Worm (Caenorhabditis elegans): Measurements from ENCODE around the gene ipla-3.

ipla-3 gene

ce11 chrV:20685383-20685782 is 43.7 kb downstream of the ipla-3 start, which contains the start of gene klf-2:
Gene klf-2, plus strand, starts transcription at chrV:20685683.
- TF ChIP-seq F57C9.4 (tag; optimal IDR thresholded peaks at IDR 0.05) (no peak), chd-7 (tag; optimal IDR thresholded peaks at IDR 0.05) (no peak)

DNA sequence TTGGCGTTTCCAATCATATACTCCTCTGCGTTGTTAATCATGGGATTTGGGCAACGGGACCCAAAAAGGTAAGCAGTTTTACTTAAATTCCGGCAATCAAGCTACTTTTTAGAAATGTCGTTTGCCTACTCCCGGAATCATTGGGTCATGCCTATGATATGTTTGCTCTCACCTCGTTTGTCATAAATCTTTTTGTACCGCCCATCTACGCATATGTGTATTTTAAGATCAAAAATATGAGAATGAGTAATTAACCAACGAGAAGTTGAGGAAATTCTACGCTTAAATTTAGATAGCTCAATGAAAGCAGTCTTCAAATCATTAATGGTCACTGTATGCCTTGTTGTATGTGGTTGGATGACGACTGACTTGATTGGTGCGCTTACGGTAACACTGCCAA is 46.8 kb downstream of the ipla-3 start:
- no peak for TF ChIP-seq ceh-91 (GFP tag; IDR thresholded peaks at IDR 0.05)

DNA sequence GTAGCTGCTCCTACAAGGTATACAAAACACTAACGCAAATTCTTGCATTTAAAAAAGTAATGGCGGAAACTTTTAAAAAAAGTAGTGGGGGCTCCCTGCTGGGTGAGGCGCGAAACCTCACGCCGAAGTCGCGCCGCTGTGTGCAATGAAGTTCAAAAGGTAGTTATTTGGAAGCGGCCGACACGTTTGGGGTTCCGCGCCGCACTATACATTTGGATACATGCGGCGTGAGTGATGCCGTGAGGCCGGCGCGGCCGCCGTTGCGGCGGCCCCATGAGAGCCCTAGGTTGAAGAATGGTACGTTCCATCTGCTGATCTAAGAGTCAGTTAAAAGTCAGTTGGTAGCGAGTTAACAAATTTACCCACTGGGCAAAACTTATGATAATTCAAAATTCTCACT is 47.2 kb downstream of the ipla-3 start:
- TF ChIP-seq madf-6 (GFP tag; IDR thresholded peaks at IDR 0.05), result no peak; the same call in 1 of the 2 replicates
- no peak for TF ChIP-seq B0261.1 (tag; optimal IDR thresholded peaks at IDR 0.05)
- no peak for TF ChIP-seq ztf-25 (GFP tag; IDR thresholded peaks at IDR 0.05)
- peak; percentile 23; the same call in 1 of the 2 replicates for TF ChIP-seq hmg-1.2 (GFP tag; IDR thresholded peaks at IDR 0.05)
- TF ChIP-seq snpc-4 (GFP tag; optimal IDR thresholded peaks at IDR 0.05), result peak; percentile 38
- TF ChIP-seq snpc-4 (tag; optimal IDR thresholded peaks at IDR 0.05), result peak in 2 of 4 experiments; percentile 87 to 90
- TF ChIP-seq snpc-1.1 (tag; optimal IDR thresholded peaks at IDR 0.05; ENCODE audit: insufficient read depth), result peak; percentile 69
- TF ChIP-seq efl-1 (GFP tag; optimal IDR thresholded peaks at IDR 0.05), result no peak
- TF ChIP-seq rpc-1 (optimal IDR thresholded peaks at IDR 0.05), result no peak
- TF ChIP-seq rpc-1 (tag; optimal IDR thresholded peaks at IDR 0.05), result no peak
- TF ChIP-seq fkh-3 (tag; optimal IDR thresholded peaks at IDR 0.05), result no peak
- no peak for TF ChIP-seq sea-2 (GFP tag; IDR thresholded peaks at IDR 0.05)
- TF ChIP-seq nhr-120 (GFP tag; IDR thresholded peaks at IDR 0.05), result no peak
- no peak for TF ChIP-seq Y79H2A.3 (GFP tag; conservative IDR thresholded peaks at IDR 0.05)

ce11 chrV:20681120-20681519 is 48.0 kb downstream of the ipla-3 start, which contains the start of gene srsx-35:
Gene srsx-35, plus strand, starts transcription at chrV:20681420.
- TF ChIP-seq K12H6.12 (tag; optimal IDR thresholded peaks at IDR 0.05) (no peak), athp-1 (tag; optimal IDR thresholded peaks at IDR 0.05) (no peak), mes-4 (tag; optimal IDR thresholded peaks at IDR 0.05) (no peak), ccch-3 (GFP tag; optimal IDR thresholded peaks at IDR 0.05) (no peak)

ce11 chrV:20680189-20680588 is 48.9 kb downstream of the ipla-3 start:
- TF ChIP-seq lir-1 (GFP tag; conservative IDR thresholded peaks at IDR 0.05) (no peak), B0261.1 (tag; optimal IDR thresholded peaks at IDR 0.05) (no peak), Y53G8AR.9 (GFP tag; conservative IDR thresholded peaks at IDR 0.05) (no peak), akir-1 (GFP tag; optimal IDR thresholded peaks at IDR 0.05) (no peak), tbp1 (GFP tag; optimal IDR thresholded peaks at IDR 0.05) (no peak), F49E8.2 (tag; optimal IDR thresholded peaks at IDR 0.05; ENCODE audit: insufficient read depth) (no peak), die-1 (tag; optimal IDR thresholded peaks at IDR 0.05) (no peak), F22D6.2 (tag; optimal IDR thresholded peaks at IDR 0.05) (no peak), F57A8.1 (GFP tag; optimal IDR thresholded peaks at IDR 0.05) (no peak), F10E7.11 (tag; optimal IDR thresholded peaks at IDR 0.05) (no peak), lin-35 (GFP tag; optimal IDR thresholded peaks at IDR 0.05) (no peak), nfya-1 (tag; optimal IDR thresholded peaks at IDR 0.05; ENCODE audit: borderline replicate concordance, insufficient read depth) (no peak), Y95B8A.8 (GFP tag; IDR thresholded peaks at IDR 0.05) (no peak), Y79H2A.3 (GFP tag; conservative IDR thresholded peaks at IDR 0.05) (no peak), madf-3 (GFP tag; IDR thresholded peaks at IDR 0.05) (no peak), zfh-2 (GFP tag; conservative IDR thresholded peaks at IDR 0.05) (no peak)
